Worm (Caenorhabditis elegans) whole organism, L4 larva: ENCODE results near the gene cyp-13A6.

Experiments
- R02D3.7 ChIP-seq: fragments of 150-350 bp; sonication (generic microtip); optimal IDR thresholded peaks from 3 replicates; lab custom pipeline; 2014; ENCODE audit warnings: missing biosample characterization, missing genetic modification characterization
- ceh-32 ChIP-seq: sonication (generic microtip); optimal IDR thresholded peaks from 2 replicates; lab custom pipeline; 2016; ENCODE audit warnings: mild to moderate bottlenecking, missing genetic modification characterization, missing compliant biosample characterization; ENCODE audit not compliant: poor library complexity
- egl-43 ChIP-seq: fragments of 200-800 bp; sonication (Bioruptor generic); IDR thresholded peaks from 2 replicates; pipeline ENCODE4 v1.3.6; 2022; ENCODE audit warnings: missing genetic modification reagents, missing genetic modification characterization, missing compliant biosample characterization

DNA sequence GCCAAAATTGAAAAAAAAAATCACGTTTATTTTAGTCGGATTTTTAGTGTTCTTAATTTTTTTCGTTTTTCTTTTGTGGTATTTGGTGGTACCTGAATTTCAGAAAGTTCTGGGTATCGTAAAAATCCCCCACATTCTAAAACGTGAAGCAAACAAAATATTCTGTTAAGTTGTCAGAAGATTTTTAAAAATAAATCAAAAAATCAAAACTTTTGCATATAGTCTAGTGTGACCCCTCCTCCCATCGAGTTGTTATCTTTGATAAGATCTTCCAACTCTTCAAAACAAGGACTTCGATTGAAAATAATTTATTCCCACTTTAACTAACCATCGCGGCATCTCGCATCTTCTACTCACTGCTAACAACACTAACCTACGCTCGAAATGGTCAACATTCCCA, 26.5 kb upstream of the cyp-13A6 start, which contains the start of gene ZK938.1:
- TF ChIP-seq R02D3.7 (tag; lab: Kevin White, UChicago) (no peak), ceh-32 (tag; lab: Kevin White, UChicago) (no peak), egl-43 (GFP tag; lab: Robert Waterston, UW) (no peak)
